Worm (Caenorhabditis elegans): ENCODE data around the gene sre-49.

sre-49 gene

DNA sequence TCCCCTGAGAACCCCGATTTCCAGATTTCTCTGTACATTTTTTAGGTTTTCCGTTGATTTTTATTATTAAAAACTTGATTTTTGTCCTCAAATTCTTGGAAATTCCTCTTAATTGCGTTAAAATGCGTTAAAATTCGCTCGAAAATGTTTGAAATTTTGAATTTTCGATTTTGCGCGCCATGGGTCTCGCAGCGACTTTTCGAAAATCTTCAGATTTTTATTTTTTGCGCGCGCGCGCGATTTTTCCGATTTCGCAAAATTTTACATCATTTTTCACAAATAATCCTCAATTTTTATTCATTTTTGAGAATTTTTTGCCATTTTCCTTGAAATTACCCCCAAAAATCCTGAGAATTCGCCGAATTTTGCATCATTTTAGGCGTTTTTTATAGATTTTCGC is 34.6 kb upstream of the sre-49 start (continued):
- TF ChIP-seq D2030.7 (GFP tag; IDR thresholded peaks at IDR 0.05) (peak; percentile 92), snpc-3.4 (tag; optimal IDR thresholded peaks at IDR 0.05) (peak; percentile 57)

DNA sequence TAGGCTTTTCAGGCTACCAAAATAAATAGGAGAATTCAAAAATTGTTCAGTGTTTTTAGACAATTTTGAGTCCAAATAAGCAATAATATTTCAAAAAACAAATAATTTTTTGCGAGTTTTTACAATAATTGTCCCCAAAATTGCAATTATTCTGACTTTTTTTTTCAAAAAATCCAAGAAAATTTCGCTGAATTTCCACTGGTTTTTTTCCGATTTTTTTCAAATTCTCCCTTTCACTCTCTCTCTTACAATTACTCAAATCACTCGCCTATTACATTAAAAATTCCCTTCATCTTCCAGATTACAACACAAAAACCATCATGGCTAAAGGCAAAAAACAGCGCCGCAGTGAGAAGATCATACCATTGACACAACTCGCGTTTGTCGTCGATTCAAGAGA is 29.6 kb upstream of the sre-49 start, which contains the start of gene Y57A10A.31:
Y57A10A.31 (plus strand) TSS at position 301 of the 400 bp plus-strand sequence.
- TF ChIP-seq lin-40 (tag; optimal IDR thresholded peaks at IDR 0.05) (no peak), Y56A3A.18 (GFP tag; IDR thresholded peaks at IDR 0.05) (no peak), lin-54 (GFP tag; optimal IDR thresholded peaks at IDR 0.05) (no peak), gei-17 (GFP tag; optimal IDR thresholded peaks at IDR 0.05) (no peak), zfh-2 (GFP tag; conservative IDR thresholded peaks at IDR 0.05) (no peak), F57A8.1 (GFP tag; optimal IDR thresholded peaks at IDR 0.05) (no peak), nhr-90 (tag; optimal IDR thresholded peaks at IDR 0.05) (no peak)

- TF ChIP-seq lag-1 (GFP tag; IDR thresholded peaks at IDR 0.05) (no peak), egl-44 (GFP tag; IDR thresholded peaks at IDR 0.05) (no peak), ama-1 (optimal IDR thresholded peaks at IDR 0.05) (no peak), ama-1 (GFP tag; optimal IDR thresholded peaks at IDR 0.05) (no peak), madf-8 (GFP tag; conservative IDR thresholded peaks at IDR 0.05) (no peak), Y53G8AR.9 (GFP tag; conservative IDR thresholded peaks at IDR 0.05) (no peak), F49E8.2 (tag; optimal IDR thresholded peaks at IDR 0.05; ENCODE audit: insufficient read depth) (no peak), cebp-2 (GFP tag; IDR thresholded peaks at IDR 0.05) (no peak), ekl-4 (GFP tag; IDR thresholded peaks at IDR 0.05) (no peak), ceh-58 (GFP tag; IDR thresholded peaks at IDR 0.05) (no peak), ZK185.1 (tag; optimal IDR thresholded peaks at IDR 0.05; ENCODE audit: poor library complexity, severe bottlenecking) (no peak), snpc-1.1 (tag; optimal IDR thresholded peaks at IDR 0.05; ENCODE audit: insufficient read depth) (no peak), lin-35 (GFP tag; optimal IDR thresholded peaks at IDR 0.05) (no peak)
Measured at ce11 chrII:12296591-12296990, 22.1 kb upstream of the sre-49 start.

DNA sequence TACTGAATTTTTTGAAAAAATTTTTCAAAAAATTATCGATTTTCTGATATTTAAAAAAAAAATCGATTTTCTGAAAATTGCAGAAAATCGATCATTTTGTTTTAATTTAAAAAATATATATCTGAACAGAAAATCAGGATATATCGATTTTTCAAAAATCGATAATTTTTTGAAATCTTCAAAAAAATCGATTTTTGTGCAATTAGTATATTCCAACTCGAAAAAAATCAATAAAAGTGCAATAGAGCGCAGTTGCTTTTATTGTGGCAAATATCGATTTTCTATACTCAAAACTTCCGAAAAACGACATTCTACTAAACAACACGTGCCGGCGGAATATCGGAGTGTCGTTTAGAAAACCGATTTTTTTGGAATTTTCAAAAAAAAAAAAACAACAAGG is 18.0 kb upstream of the sre-49 start:
- TF ChIP-seq attf-6 (GFP tag; IDR thresholded peaks at IDR 0.05) (0 out of 2 replicates have a peak, but pooled peaks have one; percentile 36), snpc-1.3 (tag; optimal IDR thresholded peaks at IDR 0.05; ENCODE audit: insufficient read depth) (peak; percentile 25), dpff-1 (tag; optimal IDR thresholded peaks at IDR 0.05) (no peak), F49E8.2 (tag; optimal IDR thresholded peaks at IDR 0.05; ENCODE audit: insufficient read depth) (peak; percentile 41)

DNA sequence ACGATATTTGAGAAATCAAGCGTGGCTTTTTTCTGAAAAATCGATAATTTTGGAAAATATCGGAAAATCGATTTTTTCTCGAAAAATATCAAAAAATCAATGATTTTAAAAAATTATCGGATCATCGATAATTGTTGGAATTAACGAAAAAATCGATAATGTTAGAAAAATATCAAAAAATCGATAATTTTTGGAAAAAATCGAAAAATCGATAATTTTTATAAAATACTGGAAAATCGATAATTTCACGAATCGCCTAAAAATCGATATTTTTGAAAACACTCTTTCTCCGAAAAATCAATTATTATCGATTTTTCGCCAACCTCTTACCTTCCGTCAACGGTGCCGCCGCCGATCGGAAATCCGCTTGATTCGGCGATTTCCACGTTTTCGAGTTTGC is 17.4 kb upstream of the sre-49 start:
- no peak for TF ChIP-seq nfya-1 (tag; optimal IDR thresholded peaks at IDR 0.05; ENCODE audit: borderline replicate concordance, insufficient read depth)

DNA sequence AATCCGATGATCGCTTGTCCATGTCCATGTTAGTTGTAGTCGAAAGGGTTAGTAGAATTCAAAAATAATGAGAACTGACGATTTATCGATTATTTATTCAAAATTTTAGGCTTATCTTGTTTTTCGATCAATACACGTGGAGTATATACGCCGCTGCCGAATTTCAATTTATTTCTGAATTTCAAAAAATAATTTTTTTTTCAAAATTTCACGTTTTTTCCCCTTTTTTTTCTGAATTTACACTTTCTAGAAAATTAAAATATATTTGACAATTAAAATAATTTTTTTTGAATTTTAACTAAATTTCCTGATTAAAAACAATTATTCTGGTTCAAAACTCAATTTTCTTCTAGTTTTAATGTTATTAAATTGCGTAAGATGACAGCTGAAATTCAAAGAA is 16.3 kb upstream of the sre-49 start, which contains the start of gene C50E10.1:
C50E10.1 (minus strand) TSS at position 101 of the 400 bp plus-strand sequence.
- no peak for TF ChIP-seq sea-2 (GFP tag; IDR thresholded peaks at IDR 0.05)
- TF ChIP-seq snpc-1.3 (tag; optimal IDR thresholded peaks at IDR 0.05; ENCODE audit: insufficient read depth), result no peak
- TF ChIP-seq pbrm-1 (GFP tag; IDR thresholded peaks at IDR 0.05), result no peak
- no peak for TF ChIP-seq nhr-80 (tag; optimal IDR thresholded peaks at IDR 0.05)
- no peak for TF ChIP-seq F10E7.11 (tag; optimal IDR thresholded peaks at IDR 0.05)
- TF ChIP-seq gei-17 (GFP tag; optimal IDR thresholded peaks at IDR 0.05), result no peak
- no peak for TF ChIP-seq sdz-38 (tag; optimal IDR thresholded peaks at IDR 0.05)
- no peak for TF ChIP-seq rpc-1 (optimal IDR thresholded peaks at IDR 0.05)
- no peak for TF ChIP-seq rpc-1 (tag; optimal IDR thresholded peaks at IDR 0.05)
- no peak for TF ChIP-seq ztf-25 (GFP tag; IDR thresholded peaks at IDR 0.05)
- TF ChIP-seq dpl-1 (GFP tag; optimal IDR thresholded peaks at IDR 0.05), result no peak
- TF ChIP-seq egrh-3 (GFP tag; IDR thresholded peaks at IDR 0.05), result no peak
- no peak for TF ChIP-seq lin-35 (GFP tag; optimal IDR thresholded peaks at IDR 0.05)

All from whole organism, young adult.